Fruit fly (Drosophila melanogaster) whole organism, embryonic: ENCODE measurements around the gene CG10562.

Experiments used
- CG2875 ChIP-seq: fragments of 200-800 bp; sonication (Bioruptor generic); optimal IDR thresholded peaks from 2 replicates; lab custom pipeline; 2017; ENCODE audit warnings: missing biosample characterization, mild to moderate bottlenecking, missing genetic modification characterization, missing genetic modification reagents
- CG7987 ChIP-seq: fragments of 200-800 bp; sonication (Bioruptor generic); optimal IDR thresholded peaks from 2 replicates; lab custom pipeline; 2018; ENCODE audit warnings: missing biosample characterization, mild to moderate bottlenecking, missing genetic modification characterization, moderate library complexity
- HHEX ChIP-seq: fragments of 200-800 bp; sonication (Bioruptor generic); optimal IDR thresholded peaks from 3 replicates; lab custom pipeline; 2017; ENCODE audit warnings: missing biosample characterization, mild to moderate bottlenecking, missing genetic modification characterization, missing genetic modification reagents

DNA sequence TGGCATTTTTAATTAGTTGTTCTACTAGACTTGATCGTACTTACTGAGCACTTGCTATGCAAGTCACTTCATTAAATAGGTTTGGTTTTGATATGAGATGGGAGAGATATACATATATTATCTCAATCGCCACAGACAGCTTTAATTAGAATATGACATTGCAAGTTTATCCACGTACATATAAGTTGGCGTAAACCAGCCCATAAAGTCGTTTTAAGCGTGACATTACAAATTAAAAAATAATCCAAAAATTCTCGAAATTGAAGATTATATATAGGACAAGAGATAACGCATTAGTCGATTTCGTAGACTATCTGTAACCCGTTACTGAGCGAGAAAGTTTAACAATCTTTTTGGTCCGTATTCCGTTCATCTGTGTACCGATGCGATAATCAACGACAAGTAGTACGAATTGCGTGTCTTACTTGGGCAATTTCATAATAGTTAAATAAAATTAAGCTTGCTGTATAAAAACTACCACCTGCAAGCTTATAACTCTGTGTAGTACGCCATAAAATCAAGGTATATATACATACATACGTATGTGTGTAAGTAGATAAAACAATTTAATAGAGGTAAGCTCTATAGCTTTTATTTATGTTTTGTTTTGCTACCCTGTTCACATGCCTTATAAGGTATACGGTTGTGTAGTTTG lies 2.4 kb downstream of the CG10562 start, which contains the start of gene CG10560:
- no peak for TF ChIP-seq CG7987
- TF ChIP-seq HHEX (GFP tag; lab: Kevin White, UChicago), result no peak
- TF ChIP-seq CG2875 (GFP tag; lab: Kevin White, UChicago), result no peak
